Fruit fly (Drosophila melanogaster) whole organism, wandering third instar larva: ENCODE results near the gene Nup107.

ENCODE experiments used
- Abd-B ChIP-seq: fragments of >200 bp; optimal IDR thresholded peaks from 2 replicates; lab custom pipeline; 2017; ENCODE audit warnings: missing biosample characterization, missing genetic modification characterization
- CG32264 ChIP-seq: fragments of 200-800 bp; sonication (Bioruptor generic); optimal IDR thresholded peaks from 2 replicates; lab custom pipeline; 2016; ENCODE audit warnings: missing biosample characterization, missing genetic modification characterization
- CG9705 ChIP-seq: fragments of 200-800 bp; sonication (Bioruptor generic); optimal IDR thresholded peaks from 2 replicates; lab custom pipeline; 2018; ENCODE audit warnings: missing biosample characterization, mild to moderate bottlenecking, missing genetic modification characterization
- CrebA ChIP-seq: fragments of 200-800 bp; sonication (Bioruptor generic); optimal IDR thresholded peaks from 2 replicates; lab custom pipeline; 2016; ENCODE audit warnings: missing biosample characterization, mild to moderate bottlenecking, missing genetic modification characterization, borderline replicate concordance
- Dfd ChIP-seq: fragments of >200 bp; optimal IDR thresholded peaks from 2 replicates; lab custom pipeline; 2017; ENCODE audit warnings: missing biosample characterization, missing genetic modification characterization
- Dif ChIP-seq: fragments of 200-275, 200-300 bp; sonication (Bioruptor generic); optimal IDR thresholded peaks from 2 replicates; lab custom pipeline; 2018; ENCODE audit warnings: missing biosample characterization, missing genetic modification characterization; ENCODE audit not compliant: partially characterized antibody
- GATAd ChIP-seq: sonication (Bioruptor generic); optimal IDR thresholded peaks from 2 replicates; lab custom pipeline; 2016; ENCODE audit warnings: missing biosample characterization, missing genetic modification characterization
- HLH106 ChIP-seq: fragments of 200-800 bp; optimal IDR thresholded peaks from 3 replicates; lab custom pipeline; 2019; ENCODE audit warnings: missing biosample characterization, mild to moderate bottlenecking, missing genetic modification characterization, moderate library complexity
- Hnf4 ChIP-seq: fragments of 200-800 bp; sonication (Bioruptor generic); optimal IDR thresholded peaks from 2 replicates; lab custom pipeline; 2016; ENCODE audit warnings: missing biosample characterization, mild to moderate bottlenecking, missing genetic modification characterization
- Hr78 ChIP-seq: fragments of >200 bp; optimal IDR thresholded peaks from 2 replicates; lab custom pipeline; 2017; ENCODE audit warnings: missing biosample characterization, missing genetic modification characterization
- Hr83 ChIP-seq: fragments of 200-300 bp; sonication (Bioruptor generic); optimal IDR thresholded peaks from 2 replicates; lab custom pipeline; 2016; ENCODE audit warnings: missing biosample characterization, mild to moderate bottlenecking, missing genetic modification characterization, moderate library complexity; ENCODE audit not compliant: poor library complexity, severe bottlenecking
- Jra ChIP-seq: sonication (Bioruptor generic); optimal IDR thresholded peaks from 2 replicates; lab custom pipeline; 2016; ENCODE audit warnings: missing biosample characterization, missing genetic modification characterization
- Mio ChIP-seq: sonication (Bioruptor generic); optimal IDR thresholded peaks from 2 replicates; lab custom pipeline; 2016; ENCODE audit warnings: missing biosample characterization, missing genetic modification characterization
- Myc ChIP-seq: fragments of >200 bp; optimal IDR thresholded peaks from 2 replicates; lab custom pipeline; 2017
- N ChIP-seq: fragments of >200 bp; optimal IDR thresholded peaks from 2 replicates; lab custom pipeline; 2018; ENCODE audit warnings: missing biosample characterization, missing external identifiers, missing genetic modification characterization
- OdsH ChIP-seq: fragments of 200-800 bp; sonication (Bioruptor generic); optimal IDR thresholded peaks from 2 replicates; lab custom pipeline; 2016; ENCODE audit warnings: missing biosample characterization, mild to moderate bottlenecking, missing genetic modification characterization
- Rel ChIP-seq, 2 experiments: fragments of 200-800 bp; sonication (Bioruptor generic) in 1 of 2; optimal IDR thresholded peaks; 2 replicates in 1 of 2; 3 replicates in 1 of 2; lab custom pipeline; 2016 to 2019; ENCODE audit warnings: mild to moderate bottlenecking in 2 of 2, missing biosample characterization in 2 of 2, missing genetic modification characterization in 2 of 2, moderate library complexity in 1 of 2
- Sp1 ChIP-seq: fragments of 200-800 bp; sonication (Bioruptor generic); optimal IDR thresholded peaks from 3 replicates; lab custom pipeline; 2019; ENCODE audit warnings: missing biosample characterization, mild to moderate bottlenecking, missing genetic modification characterization, moderate library complexity
- Vsx2 ChIP-seq: fragments of 200-300, 225-300 bp; sonication (Bioruptor generic); optimal IDR thresholded peaks from 2 replicates; lab custom pipeline; 2018; ENCODE audit warnings: missing biosample characterization, missing genetic modification characterization; ENCODE audit not compliant: partially characterized antibody
- br ChIP-seq: fragments of 200-800 bp; sonication (Bioruptor generic); optimal IDR thresholded peaks from 2 replicates; lab custom pipeline; 2016; ENCODE audit warnings: missing biosample characterization, missing genetic modification characterization
- brk ChIP-seq: fragments of 200-800 bp; sonication (Bioruptor generic); optimal IDR thresholded peaks from 2 replicates; lab custom pipeline; 2016; ENCODE audit warnings: missing biosample characterization, mild to moderate bottlenecking, missing genetic modification characterization
- dl ChIP-seq, 2 experiments: fragments of 175-275, 200-275 bp in 1 of 2; fragments of 200-275 bp in 1 of 2; sonication (Bioruptor generic); optimal IDR thresholded peaks; lab custom pipeline; 2018; ENCODE audit warnings: mild to moderate bottlenecking in 2 of 2, missing biosample characterization in 2 of 2, missing genetic modification characterization in 2 of 2, moderate library complexity in 2 of 2; ENCODE audit not compliant: partially characterized antibody in 2 of 2, insufficient read depth in 1 of 2
- dmrt93B ChIP-seq: fragments of 200-800 bp; sonication (Bioruptor generic); optimal IDR thresholded peaks from 2 replicates; lab custom pipeline; 2018; ENCODE audit warnings: missing biosample characterization, mild to moderate bottlenecking, missing genetic modification characterization
- dsf ChIP-seq: sonication (Bioruptor generic); optimal IDR thresholded peaks from 2 replicates; lab custom pipeline; 2016; ENCODE audit warnings: missing biosample characterization, missing genetic modification characterization, borderline replicate concordance
- ey ChIP-seq: fragments of 200-800 bp; sonication (Bioruptor generic); optimal IDR thresholded peaks from 2 replicates; lab custom pipeline; 2016; ENCODE audit warnings: missing biosample characterization, missing genetic modification characterization
- foxo ChIP-seq, 2 experiments: fragments of 200-800 bp; sonication (Bioruptor generic); optimal IDR thresholded peaks; 2 replicates in 1 of 2; 3 replicates in 1 of 2; lab custom pipeline; 2016 to 2017; ENCODE audit warnings: missing biosample characterization in 2 of 2, missing genetic modification characterization in 2 of 2
- fru ChIP-seq: fragments of 200-800 bp; sonication (Bioruptor generic); optimal IDR thresholded peaks from 3 replicates; lab custom pipeline; 2016; ENCODE audit warnings: missing biosample characterization, mild to moderate bottlenecking, missing genetic modification characterization
- h ChIP-seq: fragments of 200-800 bp; sonication (Bioruptor generic); optimal IDR thresholded peaks from 3 replicates; lab custom pipeline; 2016; ENCODE audit warnings: missing biosample characterization, mild to moderate bottlenecking, missing genetic modification characterization
- jim ChIP-seq: fragments of 175-275, 200-325 bp; sonication (Bioruptor generic); optimal IDR thresholded peaks from 2 replicates; lab custom pipeline; 2016; ENCODE audit warnings: missing biosample characterization, mild to moderate bottlenecking, missing genetic modification characterization
- lola ChIP-seq: fragments of >200 bp; optimal IDR thresholded peaks from 2 replicates; lab custom pipeline; 2017; ENCODE audit warnings: missing biosample characterization, missing genetic modification characterization
- pan ChIP-seq: fragments of >200 bp; optimal IDR thresholded peaks from 2 replicates; lab custom pipeline; 2017
- psq ChIP-seq: fragments of 200-800 bp; sonication (Bioruptor generic); optimal IDR thresholded peaks from 3 replicates; lab custom pipeline; 2017; ENCODE audit warnings: missing biosample characterization, mild to moderate bottlenecking, missing genetic modification characterization, moderate library complexity
- rgr ChIP-seq: fragments of 200-800 bp; sonication (Bioruptor generic); optimal IDR thresholded peaks from 3 replicates; lab custom pipeline; 2016; ENCODE audit warnings: missing biosample characterization, mild to moderate bottlenecking, missing genetic modification characterization
- sage ChIP-seq: fragments of 200-800 bp; sonication (Bioruptor generic); optimal IDR thresholded peaks from 2 replicates; lab custom pipeline; 2016; ENCODE audit warnings: missing biosample characterization, mild to moderate bottlenecking, missing genetic modification characterization
- sv ChIP-seq: fragments of 200-800 bp; sonication (Bioruptor generic); optimal IDR thresholded peaks from 3 replicates; lab custom pipeline; 2016; ENCODE audit warnings: missing biosample characterization, missing genetic modification characterization
- tai ChIP-seq: sonication (Bioruptor generic); optimal IDR thresholded peaks from 2 replicates; lab custom pipeline; 2016; ENCODE audit warnings: missing biosample characterization, missing genetic modification characterization
- usp ChIP-seq: fragments of >200 bp; optimal IDR thresholded peaks from 2 replicates; lab custom pipeline; 2017; ENCODE audit warnings: missing biosample characterization, missing genetic modification characterization
- woc ChIP-seq: sonication (Bioruptor generic); optimal IDR thresholded peaks from 2 replicates; lab custom pipeline; 2016; ENCODE audit warnings: missing biosample characterization, mild to moderate bottlenecking, missing genetic modification characterization

The Nup107 gene

dm6 chr2L:10736993-10737756 is 1.3 kb upstream of the Nup107 start, which contains the start of the genes Vha16-5 and CG12299:
Vha16-5 (minus strand) TSS chr2L:10737043.
CG12299 (plus strand) TSS chr2L:10737345.
- TF ChIP-seq Hr78 (no peak), fru (GFP tag; lab: Kevin White, UChicago) (no peak), Jra (GFP tag; lab: Kevin White, UChicago) (no peak), Dif (GFP tag; lab: Kevin White, UChicago) (peak; percentile 100), br (GFP tag; lab: Kevin White, UChicago) (peak; percentile 67), brk (no peak), Hnf4 (GFP tag; lab: Kevin White, UChicago) (no peak), tai (GFP tag; lab: Kevin White, UChicago) (no peak), Dfd (GFP tag; lab: Kevin White, UChicago) (no peak), CrebA (GFP tag; lab: Kevin White, UChicago) (no peak), rgr (GFP tag; lab: Kevin White, UChicago) (peak; percentile 73), HLH106 (no peak), Myc (lab: Kevin White, UChicago) (no peak), GATAd (GFP tag; lab: Kevin White, UChicago) (peak; percentile 75), woc (GFP tag; lab: Kevin White, UChicago) (no peak), pan (lab: Kevin White, UChicago) (no peak), sv (GFP tag; lab: Kevin White, UChicago) (peak; percentile 87), N (no peak), foxo (GFP tag; optimal IDR thresholded peaks at IDR 0.05; lab: Kevin White, UChicago) (no peak), usp (GFP tag; lab: Kevin White, UChicago) (no peak), OdsH (GFP tag; lab: Kevin White, UChicago) (peak; percentile 61), dl (GFP tag; optimal IDR thresholded peaks at IDR 0.05; lab: Kevin White, UChicago; ENCODE audit: insufficient read depth in 1 of 2, partially characterized antibody in 2 of 2) (peak; percentile 98 to 100), Sp1 (no peak), Rel (GFP tag; optimal IDR thresholded peaks at IDR 0.05; lab: Kevin White, UChicago) (no peak), Rel (tag; optimal IDR thresholded peaks at IDR 0.05; lab: Kevin White, UChicago) (no peak), sage (GFP tag; lab: Kevin White, UChicago) (no peak), lola (no peak), Hr83 (peak; percentile 91), CG9705 (GFP tag; lab: Kevin White, UChicago) (no peak), CG32264 (GFP tag; lab: Kevin White, UChicago) (peak; percentile 26), psq (GFP tag; lab: Kevin White, UChicago) (peak; percentile 41), dmrt93B (GFP tag; lab: Kevin White, UChicago) (no peak), Abd-B (GFP tag; lab: Kevin White, UChicago) (no peak), dsf (GFP tag; lab: Kevin White, UChicago) (no peak), Mio (no peak), jim (GFP tag; lab: Kevin White, UChicago) (no peak), h (GFP tag; lab: Kevin White, UChicago) (no peak), ey (peak; percentile 67), Vsx2 (GFP tag; lab: Kevin White, UChicago) (peak; percentile 100)

- TF ChIP-seq br (GFP tag; lab: Kevin White, UChicago) = peak; percentile 21
- peak; percentile 55 for TF ChIP-seq ey
- peak; percentile 30 for TF ChIP-seq psq (GFP tag; lab: Kevin White, UChicago)
- TF ChIP-seq pan (lab: Kevin White, UChicago) = no peak
- peak; percentile 30 for TF ChIP-seq CG9705 (GFP tag; lab: Kevin White, UChicago)
- TF ChIP-seq Dif (GFP tag; lab: Kevin White, UChicago) = no peak
- peak; percentile 15 for TF ChIP-seq GATAd (GFP tag; lab: Kevin White, UChicago)
- TF ChIP-seq usp (GFP tag; lab: Kevin White, UChicago) = no peak
- TF ChIP-seq woc (GFP tag; lab: Kevin White, UChicago) = no peak
- TF ChIP-seq Myc (lab: Kevin White, UChicago) = no peak
- TF ChIP-seq OdsH (GFP tag; lab: Kevin White, UChicago) = peak; percentile 37
- TF ChIP-seq h (GFP tag; lab: Kevin White, UChicago) = peak; percentile 65
- no peak for TF ChIP-seq Rel (GFP tag; optimal IDR thresholded peaks at IDR 0.05; lab: Kevin White, UChicago)
- peak; percentile 75 for TF ChIP-seq Rel (tag; optimal IDR thresholded peaks at IDR 0.05; lab: Kevin White, UChicago)
- no peak for TF ChIP-seq tai (GFP tag; lab: Kevin White, UChicago)
- TF ChIP-seq HLH106 = peak; percentile 58
- peak; percentile 32 for TF ChIP-seq fru (GFP tag; lab: Kevin White, UChicago)
- TF ChIP-seq CrebA (GFP tag; lab: Kevin White, UChicago) = no peak
- TF ChIP-seq Hnf4 (GFP tag; lab: Kevin White, UChicago) = no peak
Observed at dm6 chr2L:10732343-10732808, 3.5 kb downstream of the Nup107 start, which contains the start of the genes EMC3 and Dpy-30L1. EMC3 (minus strand) TSS chr2L:10732423. Dpy-30L1 (plus strand) TSS chr2L:10732653.
